Fruit fly (Drosophila melanogaster): ENCODE data around the gene Pgant2.
A peak's percentile ranks its signal among the peaks of the same experiment; 100 is the strongest.

The Pgant2 gene

DNA sequence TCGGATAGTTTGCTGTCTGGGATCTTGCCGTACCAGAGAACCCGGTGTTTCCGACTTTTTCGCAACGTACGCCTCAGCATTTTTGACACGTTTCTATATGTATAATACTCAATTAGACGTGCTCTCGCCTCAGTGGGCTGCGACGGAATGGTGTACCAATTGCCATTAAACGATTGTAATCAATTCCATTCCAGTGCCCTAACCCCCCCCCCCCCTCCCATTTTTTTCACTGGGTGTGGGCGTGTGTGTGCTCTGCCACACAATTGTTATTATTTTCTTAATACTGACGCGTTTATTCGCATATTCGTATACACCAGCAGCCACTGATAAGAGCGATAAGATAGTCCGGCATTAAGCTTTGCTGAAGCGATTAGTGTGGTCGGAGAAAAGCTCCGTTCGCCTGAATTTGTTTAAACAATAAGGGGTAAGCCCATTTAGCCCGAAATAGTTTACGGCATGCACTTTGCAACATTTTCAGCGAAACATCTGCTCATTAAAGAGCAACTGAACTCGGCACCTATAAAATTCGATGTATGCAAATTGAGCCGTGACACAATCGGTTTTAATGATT, 57.4 kb downstream of the Pgant2 start:
- TF ChIP-seq cnc (optimal IDR thresholded peaks at IDR 0.05) = no peak
- no peak for TF ChIP-seq CG7101 (tag; optimal IDR thresholded peaks at IDR 0.05)
- no peak for TF ChIP-seq Crg-1 (GFP tag; optimal IDR thresholded peaks at IDR 0.05)
- TF ChIP-seq CG11617 (GFP tag; optimal IDR thresholded peaks at IDR 0.05) = peak; percentile 20
- TF ChIP-seq CG5204 (GFP tag; optimal IDR thresholded peaks at IDR 0.05) = no peak
- peak; percentile 5 for TF ChIP-seq bab1 (GFP tag; optimal IDR thresholded peaks at IDR 0.05)
- TF ChIP-seq cic (GFP tag; optimal IDR thresholded peaks at IDR 0.05) = peak; percentile 83
- peak; percentile 6 for TF ChIP-seq CG33017 (tag; optimal IDR thresholded peaks at IDR 0.05)
- TF ChIP-seq tj (GFP tag; optimal IDR thresholded peaks at IDR 0.05) = peak; percentile 36
- no peak for TF ChIP-seq toe (GFP tag; optimal IDR thresholded peaks at IDR 0.05)
- peak; percentile 14 for TF ChIP-seq CG12768 (GFP tag; optimal IDR thresholded peaks at IDR 0.05)
- TF ChIP-seq kay (GFP tag; ENCODE audit: borderline replicate concordance) = peak; percentile 84
- peak; percentile 58 for TF ChIP-seq Mnt (GFP tag; optimal IDR thresholded peaks at IDR 0.05)
- TF ChIP-seq pad (GFP tag; optimal IDR thresholded peaks at IDR 0.05) = peak; percentile 10

DNA sequence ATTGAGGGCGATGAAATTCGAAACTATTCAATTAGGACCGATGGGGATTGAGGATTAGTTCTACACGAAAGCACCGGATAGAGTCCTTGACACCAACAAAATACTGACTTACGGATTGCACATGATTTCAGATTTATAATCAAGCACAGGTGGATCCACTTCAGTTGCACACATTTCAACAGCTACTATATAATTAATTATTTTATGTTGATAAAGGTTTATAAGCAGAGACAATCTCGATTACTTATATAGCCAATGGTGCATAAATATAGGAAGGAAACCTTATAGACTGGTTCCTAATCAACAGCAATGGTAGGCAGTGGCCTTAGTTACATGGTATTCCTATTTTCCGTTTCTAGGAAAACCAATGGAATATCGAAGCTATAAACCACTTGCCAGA, 58.1 kb downstream of the Pgant2 start:
- TF ChIP-seq cnc (optimal IDR thresholded peaks at IDR 0.05) (no peak), bab1 (GFP tag; optimal IDR thresholded peaks at IDR 0.05) (no peak), kay (GFP tag; ENCODE audit: borderline replicate concordance) (peak; percentile 94), CG7101 (tag; optimal IDR thresholded peaks at IDR 0.05) (no peak), Clk (GFP tag; optimal IDR thresholded peaks at IDR 0.05) (no peak), CG5204 (GFP tag; optimal IDR thresholded peaks at IDR 0.05) (no peak)

DNA sequence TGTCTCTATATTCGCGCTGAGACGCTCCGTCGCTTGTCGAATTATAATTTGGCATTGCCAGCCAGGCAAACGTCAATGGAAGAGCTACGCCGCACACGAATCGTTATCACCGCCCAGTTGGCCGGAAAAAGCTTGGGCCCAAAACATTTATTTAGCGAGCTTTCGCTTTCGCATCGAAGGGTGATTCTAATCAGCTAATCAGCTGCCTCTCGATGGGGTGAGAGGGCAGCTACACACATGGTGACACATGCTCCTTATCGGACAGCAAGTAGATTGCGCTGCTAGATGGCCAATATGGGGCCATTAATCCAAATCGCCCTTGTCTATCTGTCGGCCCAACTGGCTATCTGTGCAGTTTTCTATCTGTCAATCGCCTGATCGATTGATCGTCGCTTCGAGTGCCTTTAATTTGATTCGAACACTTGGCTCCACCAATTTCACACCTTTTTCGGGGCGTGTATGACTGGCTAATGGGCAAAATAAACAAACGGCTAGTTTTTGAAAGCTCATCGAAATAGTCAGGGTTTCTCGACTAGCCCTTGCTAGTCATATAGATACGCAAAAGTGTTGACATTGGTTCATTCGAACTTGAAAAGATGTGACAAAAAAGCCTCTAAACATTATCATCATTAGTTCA, 60.4 kb downstream of the Pgant2 start:
- TF ChIP-seq CG33017 (tag; optimal IDR thresholded peaks at IDR 0.05) = no peak
- TF ChIP-seq cic (GFP tag; optimal IDR thresholded peaks at IDR 0.05) = peak; percentile 90
- no peak for TF ChIP-seq kay (GFP tag; ENCODE audit: borderline replicate concordance)
- TF ChIP-seq Mnt (GFP tag; optimal IDR thresholded peaks at IDR 0.05) = peak; percentile 74
- no peak for TF ChIP-seq bab1 (GFP tag; optimal IDR thresholded peaks at IDR 0.05)
- no peak for TF ChIP-seq toe (GFP tag; optimal IDR thresholded peaks at IDR 0.05)
- peak; percentile 20 for TF ChIP-seq CG11617 (GFP tag; optimal IDR thresholded peaks at IDR 0.05)
- TF ChIP-seq cnc (optimal IDR thresholded peaks at IDR 0.05) = no peak
- peak; percentile 37 for TF ChIP-seq tj (GFP tag; optimal IDR thresholded peaks at IDR 0.05)
- TF ChIP-seq Hr96 (GFP tag; optimal IDR thresholded peaks at IDR 0.05) = no peak
- peak; percentile 53 for TF ChIP-seq CG12768 (GFP tag; optimal IDR thresholded peaks at IDR 0.05)
- peak; percentile 6 for TF ChIP-seq CG7101 (tag; optimal IDR thresholded peaks at IDR 0.05)

DNA sequence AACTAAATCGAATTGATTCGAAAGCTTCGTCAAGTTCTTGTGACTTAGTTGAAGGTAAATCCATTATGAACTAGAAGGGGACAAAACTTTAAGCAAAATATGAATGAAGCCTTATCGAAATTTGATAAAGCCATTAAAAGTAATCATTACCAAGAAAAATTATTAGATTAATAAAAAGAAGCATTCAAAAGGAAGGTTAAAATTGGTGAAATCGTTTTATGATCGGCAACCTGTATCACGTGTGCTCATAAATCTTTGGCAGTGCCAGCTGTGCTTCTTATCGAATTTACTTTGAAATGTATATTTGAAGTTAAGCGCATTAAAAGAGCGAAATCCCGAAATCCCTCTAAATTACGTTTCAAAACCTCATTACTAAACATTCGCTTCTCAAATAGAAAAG, 64.7 kb downstream of the Pgant2 start:
- peak; percentile 77 for TF ChIP-seq kay (GFP tag; ENCODE audit: borderline replicate concordance)
- TF ChIP-seq CG7101 (tag; optimal IDR thresholded peaks at IDR 0.05) = no peak

DNA sequence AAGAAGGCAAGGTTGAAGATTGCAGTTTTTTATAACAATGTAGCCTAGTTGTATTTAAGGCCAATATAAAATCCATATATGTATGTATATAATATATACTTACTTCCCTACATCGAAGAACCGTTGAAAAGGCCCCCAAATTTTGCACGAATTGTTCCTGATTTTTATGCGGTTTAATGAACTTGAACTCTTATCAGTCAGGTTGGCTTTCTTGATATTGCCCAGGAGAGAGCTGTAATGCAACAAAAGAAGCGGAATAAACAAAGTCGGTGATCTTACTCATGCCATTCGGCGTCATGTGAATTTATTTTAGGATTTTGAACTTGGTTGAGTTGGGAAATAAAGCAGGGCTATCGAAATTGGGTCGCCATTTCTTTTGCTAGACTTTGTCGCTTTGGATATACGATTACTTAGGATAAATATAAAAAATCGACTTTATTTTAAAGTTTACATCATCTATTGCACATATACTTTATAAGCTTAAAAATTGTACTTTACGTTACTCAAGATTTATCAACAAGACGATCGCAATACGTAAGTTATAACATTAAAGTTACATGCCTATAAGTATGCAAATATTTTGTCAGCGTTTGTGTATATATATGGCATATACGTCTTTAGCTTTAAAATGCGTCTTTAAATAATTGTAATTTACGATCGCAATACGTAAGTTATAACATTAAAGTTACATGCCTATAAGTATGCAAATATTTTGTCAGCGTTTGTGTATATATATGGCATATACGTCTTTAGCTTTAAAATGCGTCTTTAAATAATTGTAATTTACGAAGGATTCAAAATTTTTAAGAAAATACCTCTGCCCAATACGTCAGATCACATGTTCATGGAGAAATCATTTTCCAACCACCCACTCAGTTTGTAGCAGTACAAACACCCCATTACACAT, 69.5 kb downstream of the Pgant2 start, which contains the start of gene CG8838:
Gene CG8838 (plus strand): TSS at position 857 of the 907 bp plus-strand sequence.
- TF ChIP-seq kay (GFP tag; ENCODE audit: borderline replicate concordance) (peak; percentile 54), CG12768 (GFP tag; optimal IDR thresholded peaks at IDR 0.05) (no peak)

DNA sequence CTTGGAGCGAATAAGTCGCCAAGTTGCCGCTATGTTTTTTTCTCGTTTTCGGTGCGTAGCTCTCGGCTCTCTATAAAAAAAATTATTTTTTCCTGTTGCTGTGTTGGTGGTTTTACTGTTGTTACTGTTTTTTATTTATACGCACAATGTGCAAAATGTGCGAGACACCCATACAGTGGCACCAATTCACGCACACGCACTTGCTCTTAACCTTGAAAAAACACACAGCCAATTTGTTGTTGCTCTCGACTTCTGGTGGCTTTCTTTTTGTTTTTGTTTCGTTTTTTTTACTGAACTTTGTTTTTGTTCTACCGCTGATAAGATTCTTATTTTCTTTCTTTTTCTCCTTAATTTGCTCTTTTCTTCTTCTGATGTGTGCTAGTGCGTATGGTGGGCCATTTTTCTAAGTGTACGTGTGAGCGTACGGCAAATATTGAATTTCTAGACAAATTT, 70.3 kb downstream of the Pgant2 start:
- TF ChIP-seq CG1620 (GFP tag; optimal IDR thresholded peaks at IDR 0.05) (no peak), CG11617 (GFP tag; optimal IDR thresholded peaks at IDR 0.05) (no peak), ovo (GFP tag; optimal IDR thresholded peaks at IDR 0.05) (no peak), Crg-1 (GFP tag; optimal IDR thresholded peaks at IDR 0.05) (no peak), CG33017 (tag; optimal IDR thresholded peaks at IDR 0.05) (no peak), kay (GFP tag; ENCODE audit: borderline replicate concordance) (peak; percentile 83), CG7101 (tag; optimal IDR thresholded peaks at IDR 0.05) (no peak), CG12768 (GFP tag; optimal IDR thresholded peaks at IDR 0.05) (no peak)

DNA sequence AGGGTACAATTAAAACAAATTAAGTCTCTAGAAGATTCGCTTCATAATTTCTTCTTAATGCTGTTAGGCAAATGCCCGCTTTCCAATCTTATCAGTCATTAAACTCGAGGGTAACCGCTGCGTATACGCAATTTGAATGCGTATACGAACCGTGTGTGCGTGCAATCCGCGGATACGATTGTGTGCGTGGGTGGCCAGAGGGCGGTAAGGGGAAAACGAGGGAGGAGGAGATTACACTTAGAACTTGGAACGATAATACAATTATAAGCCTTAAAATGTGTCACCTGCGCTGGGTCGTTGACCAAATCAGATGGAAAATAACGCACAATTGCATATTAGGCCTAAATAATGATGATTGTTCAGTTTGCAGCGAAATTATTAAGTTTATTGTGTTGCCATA, 70.7 kb downstream of the Pgant2 start:
- TF ChIP-seq Crg-1 (GFP tag; optimal IDR thresholded peaks at IDR 0.05) = no peak
- no peak for TF ChIP-seq cnc (optimal IDR thresholded peaks at IDR 0.05)
- TF ChIP-seq CG1620 (GFP tag; optimal IDR thresholded peaks at IDR 0.05) = no peak

Measured in whole organism, adult.